Worm (Caenorhabditis elegans) whole organism, early embryonic: Measurements from ENCODE around the gene sel-11.

ENCODE experiments used
- B0310.2 ChIP-seq: sonication (generic microtip); optimal IDR thresholded peaks from 2 replicates; lab custom pipeline; 2016; ENCODE audit warnings: mild to moderate bottlenecking, missing genetic modification characterization, missing compliant biosample characterization
- F13C5.2 ChIP-seq: sonication (generic microtip); optimal IDR thresholded peaks from 2 replicates; lab custom pipeline; 2017; ENCODE audit warnings: mild to moderate bottlenecking, missing genetic modification characterization, inconsistent platforms, missing compliant biosample characterization
- aly-1 ChIP-seq: sonication (generic microtip); optimal IDR thresholded peaks from 2 replicates; lab custom pipeline; 2016; ENCODE audit warnings: missing genetic modification characterization, missing compliant biosample characterization
- ama-1 ChIP-seq: fragments of 150-350 bp; optimal IDR thresholded peaks from 2 replicates; lab custom pipeline; 2014
- ceh-13 ChIP-seq: fragments of 200-800 bp; sonication (Bioruptor generic); optimal IDR thresholded peaks from 2 replicates; lab custom pipeline; 2018; ENCODE audit warnings: mild to moderate bottlenecking, missing genetic modification characterization, missing compliant biosample characterization
- ceh-36 ChIP-seq: sonication (generic microtip); optimal IDR thresholded peaks from 2 replicates; lab custom pipeline; 2016; ENCODE audit warnings: missing genetic modification characterization, inconsistent platforms, missing compliant biosample characterization
- ets-7 ChIP-seq: sonication (generic microtip); optimal IDR thresholded peaks from 2 replicates; lab custom pipeline; 2016; ENCODE audit warnings: missing genotype, missing genetic modification characterization, missing compliant biosample characterization
- flt-1 ChIP-seq: fragments of 200-800 bp; sonication (Bioruptor generic); IDR thresholded peaks from 2 replicates; pipeline ENCODE4 v1.3.6; 2022; ENCODE audit warnings: missing genetic modification characterization, missing compliant biosample characterization
- hmbx-1 ChIP-seq: sonication (generic microtip); optimal IDR thresholded peaks from 2 replicates; lab custom pipeline; 2016; ENCODE audit warnings: mild to moderate bottlenecking, missing genetic modification characterization, missing compliant biosample characterization
- hmg-4 ChIP-seq: fragments of 200-800 bp; sonication (Bioruptor generic); optimal IDR thresholded peaks from 2 replicates; lab custom pipeline; 2018; ENCODE audit warnings: mild to moderate bottlenecking, missing genetic modification characterization, missing compliant biosample characterization
- hnd-1 ChIP-seq: sonication (generic microtip); optimal IDR thresholded peaks from 2 replicates; lab custom pipeline; 2016; ENCODE audit warnings: missing genetic modification characterization, missing compliant biosample characterization
- pes-1 ChIP-seq: fragments of 200-800 bp; sonication (Bioruptor generic); IDR thresholded peaks from 2 replicates; pipeline ENCODE4 v1.3.6; 2022; ENCODE audit warnings: missing genetic modification reagents, missing genetic modification characterization, missing compliant biosample characterization
- scrt-1 ChIP-seq: fragments of 200-800 bp; sonication (Bioruptor generic); IDR thresholded peaks from 2 replicates; pipeline ENCODE4 v1.3.6; 2022; ENCODE audit warnings: missing genetic modification characterization, missing compliant biosample characterization
- sea-1 ChIP-seq: fragments of 200-800 bp; sonication (Bioruptor generic); conservative IDR thresholded peaks from 2 replicates; pipeline ENCODE4 v1.3.6; 2022; ENCODE audit warnings: missing genetic modification characterization, missing compliant biosample characterization
- tbx-11 ChIP-seq: fragments of 200-800 bp; sonication (Bioruptor generic); IDR thresholded peaks from 2 replicates; pipeline ENCODE4 v1.3.6; 2022; ENCODE audit warnings: missing genetic modification characterization, missing compliant biosample characterization
- tbx-37 ChIP-seq: fragments of 200-800 bp; sonication (Bioruptor generic); conservative IDR thresholded peaks from 2 replicates; pipeline ENCODE4 v1.3.6; 2022; ENCODE audit warnings: missing genetic modification reagents, missing genetic modification characterization, missing compliant biosample characterization
- tra-4 ChIP-seq: sonication (generic microtip); optimal IDR thresholded peaks from 2 replicates; lab custom pipeline; 2017; ENCODE audit warnings: missing genetic modification characterization, missing compliant biosample characterization

The sel-11 gene

DNA sequence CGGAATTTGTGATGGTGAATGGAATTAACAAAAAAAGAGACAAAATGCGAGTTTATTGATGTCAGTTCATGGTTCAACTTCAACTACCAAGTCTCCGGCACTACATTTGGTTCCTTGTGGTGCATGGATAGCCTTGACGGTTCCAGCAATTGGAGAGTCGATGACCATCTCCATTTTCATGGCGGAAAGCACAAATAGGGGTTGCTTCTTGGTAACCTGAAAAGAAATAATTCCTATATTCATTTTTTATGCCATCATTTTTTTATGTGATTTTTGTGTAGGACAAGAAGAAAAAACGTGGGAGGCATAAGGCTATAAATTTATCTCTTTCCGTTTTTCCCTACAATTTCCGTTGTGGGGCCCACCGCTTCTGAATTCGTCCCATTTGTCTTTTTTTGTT lies 50.9 kb downstream of the sel-11 start:
- TF ChIP-seq aly-1 (tag; lab: Kevin White, UChicago) = no peak
- no peak for TF ChIP-seq ceh-13 (GFP tag; lab: Kevin White, UChicago)
- no peak for TF ChIP-seq hnd-1 (tag; lab: Kevin White, UChicago)
- TF ChIP-seq sea-1 (GFP tag; lab: Robert Waterston, UW) = no peak
- TF ChIP-seq F13C5.2 (tag; lab: Kevin White, UChicago) = no peak
- no peak for TF ChIP-seq hmg-4 (GFP tag; lab: Kevin White, UChicago)
- no peak for TF ChIP-seq pes-1 (GFP tag; lab: Robert Waterston, UW)

ce11 chrV:11818786-11819185 lies 51.7 kb downstream of the sel-11 start:
- TF ChIP-seq scrt-1 (GFP tag; lab: Robert Waterston, UW) (no peak), B0310.2 (tag; lab: Kevin White, UChicago) (no peak), sea-1 (GFP tag; lab: Robert Waterston, UW) (no peak), hmbx-1 (no peak), pes-1 (GFP tag; lab: Robert Waterston, UW) (no peak), hnd-1 (tag; lab: Kevin White, UChicago) (no peak)

DNA sequence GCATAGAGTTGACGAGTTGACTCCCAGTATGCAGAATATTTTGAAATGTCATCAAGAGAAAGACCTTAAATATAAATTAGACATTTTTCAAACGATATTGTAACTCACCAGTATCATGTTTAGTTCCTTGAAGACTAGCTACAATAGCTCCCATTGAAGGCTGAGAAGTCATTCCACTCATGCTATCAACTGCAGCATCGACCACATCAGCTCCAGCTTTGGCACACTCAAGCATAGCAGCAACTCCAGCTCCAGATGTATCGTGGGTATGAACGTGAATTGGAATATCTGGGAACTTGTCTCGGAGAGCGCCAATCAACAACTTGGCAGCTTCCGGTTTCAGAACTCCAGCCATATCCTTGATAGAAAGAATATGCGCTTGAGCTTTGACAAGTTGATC lies 52.3 kb downstream of the sel-11 start:
- no peak for TF ChIP-seq pes-1 (GFP tag; lab: Robert Waterston, UW)
- TF ChIP-seq ama-1 (lab: Kevin White, UChicago) = no peak
- no peak for TF ChIP-seq tbx-37
- no peak for TF ChIP-seq hmg-4 (GFP tag; lab: Kevin White, UChicago)
- no peak for TF ChIP-seq ceh-36
- TF ChIP-seq hmbx-1 = no peak
- no peak for TF ChIP-seq aly-1 (tag; lab: Kevin White, UChicago)
- no peak for TF ChIP-seq ceh-13 (GFP tag; lab: Kevin White, UChicago)
- no peak for TF ChIP-seq B0310.2 (tag; lab: Kevin White, UChicago)
- TF ChIP-seq hnd-1 (tag; lab: Kevin White, UChicago) = no peak
- TF ChIP-seq sea-1 (GFP tag; lab: Robert Waterston, UW) = no peak
- no peak for TF ChIP-seq tbx-11
- TF ChIP-seq flt-1 = no peak
- no peak for TF ChIP-seq ets-7
- no peak for TF ChIP-seq scrt-1 (GFP tag; lab: Robert Waterston, UW)
- no peak for TF ChIP-seq F13C5.2 (tag; lab: Kevin White, UChicago)
- no peak for TF ChIP-seq tra-4
